Fruit fly (Drosophila melanogaster): ENCODE measurements around the gene CG6583.

CG6583 gene

DNA sequence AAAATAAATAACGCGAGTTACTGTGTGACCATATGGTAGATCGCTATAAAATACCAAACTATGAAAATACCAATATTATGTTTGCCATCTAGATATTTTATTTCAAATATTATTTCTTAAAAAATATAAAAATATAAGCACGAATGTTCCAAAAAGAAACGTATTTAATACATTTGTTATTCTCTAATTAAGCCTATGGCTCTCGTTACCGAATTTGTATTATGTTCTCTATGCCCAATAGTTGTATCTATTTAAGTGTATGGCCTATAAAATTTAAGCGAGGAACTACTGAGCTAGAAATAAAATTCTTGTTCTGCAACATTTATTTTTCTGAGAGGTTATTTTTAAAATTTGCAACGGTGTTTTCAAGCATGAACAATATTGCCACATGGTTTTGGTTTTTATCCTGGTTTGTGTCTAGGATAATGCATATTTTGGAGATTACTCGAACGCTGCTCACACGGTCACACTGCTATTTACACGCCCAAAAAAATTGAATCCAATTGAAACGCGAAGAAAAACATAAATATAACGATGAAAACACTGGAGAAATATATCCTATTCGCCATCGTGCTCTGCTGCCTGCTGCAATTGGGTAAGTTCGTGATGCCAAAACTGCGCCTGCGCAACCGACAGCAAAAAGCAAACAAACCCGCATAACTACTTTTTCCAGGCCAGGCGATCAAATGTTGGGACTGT lies at the start of gene CG6583, which contains the start of gene crok:
Gene CG6583 (minus strand): TSS at position 51 of the 699 bp plus-strand sequence.
Gene crok (plus strand): TSS at position 446 of the 699 bp plus-strand sequence.
- TF ChIP-seq noc (tag; optimal IDR thresholded peaks at IDR 0.05) = no peak

DNA sequence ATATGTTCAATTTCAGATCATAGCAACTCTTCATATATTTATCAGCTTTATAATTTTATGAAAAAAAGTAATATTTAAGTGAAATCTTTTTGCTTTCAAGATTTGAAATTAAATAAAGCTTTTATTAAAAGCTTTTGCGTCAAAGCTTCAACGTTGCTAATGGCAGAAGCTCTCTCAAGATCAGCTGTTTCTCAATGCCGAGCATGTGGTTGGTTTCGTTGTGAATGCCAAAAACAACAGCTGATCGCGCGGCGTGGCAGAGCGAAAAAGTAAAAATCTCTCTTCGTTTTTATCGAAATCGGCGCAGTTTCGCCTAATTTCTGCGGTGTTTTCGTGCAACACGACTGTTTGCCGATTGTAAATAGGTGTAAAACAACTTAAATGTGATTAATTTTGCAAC lies 35.2 kb upstream of the CG6583 start, which contains the start of gene CG31759:
Gene CG31759 (plus strand): TSS at position 161 of the 400 bp plus-strand sequence.
- TF ChIP-seq noc (tag; optimal IDR thresholded peaks at IDR 0.05) = no peak

DNA sequence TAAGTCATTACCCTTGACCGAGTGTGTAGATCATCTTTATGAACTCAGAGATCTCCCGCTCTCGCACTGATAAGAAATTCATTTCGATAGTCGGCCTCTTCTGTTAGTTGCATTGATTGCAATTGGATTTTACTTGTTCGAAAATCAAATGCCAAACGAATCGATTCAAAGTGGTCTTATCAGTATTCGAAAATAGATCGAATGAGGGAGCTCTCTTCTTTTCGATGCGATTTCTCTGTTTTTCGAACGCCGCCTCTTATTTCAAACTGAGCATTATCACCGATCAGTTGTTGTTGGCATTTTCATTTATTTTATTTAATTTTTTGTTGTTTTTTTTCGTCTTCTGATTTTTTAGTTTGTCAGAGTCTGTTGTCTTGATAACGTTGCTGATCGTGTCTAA lies 28.6 kb upstream of the CG6583 start:
- TF ChIP-seq noc (tag; optimal IDR thresholded peaks at IDR 0.05) = no peak

DNA sequence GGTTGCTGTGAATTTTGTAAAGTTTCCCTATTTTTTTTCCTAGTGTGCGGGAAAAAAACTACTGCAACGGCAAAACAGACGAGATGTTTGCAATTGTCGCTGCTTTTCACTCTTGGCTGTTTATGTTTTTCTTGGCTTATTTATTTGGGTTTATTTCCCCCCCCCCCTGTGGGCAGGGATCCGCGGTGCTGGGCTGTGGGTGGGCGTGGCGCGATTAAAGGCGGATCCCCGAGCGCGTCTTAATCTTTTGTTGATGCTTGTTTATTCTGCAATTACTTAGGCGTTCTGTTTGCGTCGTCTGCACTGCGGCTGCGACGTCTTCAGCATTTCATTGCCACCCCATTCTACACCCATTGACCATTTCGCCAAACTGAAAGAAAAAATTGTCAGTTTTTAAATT lies 22.5 kb upstream of the CG6583 start:
- no peak for TF ChIP-seq noc (tag; optimal IDR thresholded peaks at IDR 0.05)

DNA sequence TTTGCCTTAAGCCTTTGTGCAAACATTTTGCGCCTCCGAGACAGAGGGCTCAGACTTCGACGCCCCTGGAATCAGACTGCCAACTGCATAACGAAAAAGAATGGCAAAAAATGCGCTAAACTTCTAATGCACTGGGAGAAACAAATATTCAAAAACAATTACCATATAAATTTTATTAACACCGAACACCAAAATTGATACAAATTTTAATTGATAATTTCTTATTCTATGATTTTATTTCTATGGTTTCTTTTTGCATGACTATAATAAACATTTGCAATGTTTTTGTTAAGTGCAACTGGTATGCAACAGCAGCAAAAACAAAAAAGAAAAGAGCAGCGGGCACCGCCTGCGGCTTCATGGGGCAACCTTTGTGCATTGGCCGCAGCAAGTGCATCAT lies 20.6 kb upstream of the CG6583 start:
- no peak for TF ChIP-seq noc (tag; optimal IDR thresholded peaks at IDR 0.05)

DNA sequence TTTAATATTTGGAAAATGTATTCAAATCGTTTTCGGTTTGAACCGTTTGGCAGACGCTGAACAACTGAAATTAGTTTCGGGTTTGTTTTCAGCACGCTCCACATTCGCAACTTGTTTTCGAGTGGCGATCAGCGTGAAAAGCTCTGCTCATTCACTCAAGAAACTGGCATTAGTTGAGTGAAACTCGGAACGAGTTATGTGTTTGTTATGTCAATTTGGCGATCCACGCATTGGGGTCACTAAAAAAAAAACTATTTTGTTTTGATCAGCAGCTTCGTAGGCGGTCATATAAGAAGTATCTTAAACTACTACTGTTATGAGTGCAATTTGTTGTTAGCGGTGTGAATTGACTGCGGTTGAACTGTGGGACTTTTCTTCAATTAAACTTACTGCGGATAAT lies 5.2 kb upstream of the CG6583 start, which contains the start of gene atilla:
Gene atilla (minus strand): TSS at position 266 of the 400 bp plus-strand sequence.
- no peak for TF ChIP-seq noc (tag; optimal IDR thresholded peaks at IDR 0.05)

DNA sequence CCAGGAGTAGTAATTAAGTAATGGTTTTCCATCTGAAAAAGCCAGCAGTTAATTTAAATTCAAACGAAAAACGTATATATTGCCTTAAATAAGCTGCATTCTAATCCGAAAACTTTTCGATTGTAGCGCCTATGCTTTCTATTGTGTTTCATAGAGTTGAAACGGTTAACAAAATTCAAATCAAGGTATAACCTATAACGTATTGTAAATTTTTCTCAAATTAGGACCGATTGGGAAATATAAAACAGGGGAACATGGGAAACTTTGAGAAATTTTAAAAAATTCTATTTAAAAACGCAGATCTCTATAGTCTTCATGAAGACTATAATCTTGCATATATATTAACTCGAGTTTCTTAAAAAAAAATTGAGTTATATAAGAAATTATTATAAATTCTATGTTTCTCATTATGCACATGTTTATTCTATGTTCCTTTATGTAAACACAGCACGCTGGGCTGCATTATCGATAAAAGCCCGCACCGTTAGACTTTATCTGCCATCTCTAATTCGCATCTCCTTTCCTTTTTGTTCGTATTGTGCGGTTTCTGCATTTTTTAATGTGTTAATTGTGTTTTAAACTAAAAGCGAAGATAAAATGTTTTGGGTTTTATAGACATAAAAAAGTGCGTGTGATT lies 2.2 kb upstream of the CG6583 start, which contains the start of gene bru1:
Gene bru1 (plus strand): TSS at position 512 of the 637 bp plus-strand sequence.
- no peak for TF ChIP-seq noc (tag; optimal IDR thresholded peaks at IDR 0.05)

DNA sequence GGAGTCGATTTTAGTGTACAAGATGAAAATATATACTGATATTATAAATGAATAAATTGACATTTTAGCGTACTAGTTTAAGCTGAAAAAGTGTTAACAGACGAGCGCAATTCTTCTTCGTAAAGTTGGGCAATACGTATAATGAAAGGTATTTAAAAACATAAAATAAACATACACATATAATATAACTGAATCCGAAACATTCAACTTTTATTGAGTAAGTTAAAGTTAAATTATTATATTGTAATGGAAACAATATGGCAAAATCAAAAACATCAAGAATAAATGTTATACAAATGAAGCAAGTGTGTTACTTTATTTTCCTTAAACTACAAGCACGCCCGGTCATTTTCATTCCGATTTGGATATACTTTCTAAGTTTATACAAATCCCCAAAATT lies 2.1 kb downstream of the CG6583 start, which contains the start of gene CG17217:
Gene CG17217 (plus strand): TSS at position 301 of the 400 bp plus-strand sequence.
- TF ChIP-seq noc (tag; optimal IDR thresholded peaks at IDR 0.05) = no peak

DNA sequence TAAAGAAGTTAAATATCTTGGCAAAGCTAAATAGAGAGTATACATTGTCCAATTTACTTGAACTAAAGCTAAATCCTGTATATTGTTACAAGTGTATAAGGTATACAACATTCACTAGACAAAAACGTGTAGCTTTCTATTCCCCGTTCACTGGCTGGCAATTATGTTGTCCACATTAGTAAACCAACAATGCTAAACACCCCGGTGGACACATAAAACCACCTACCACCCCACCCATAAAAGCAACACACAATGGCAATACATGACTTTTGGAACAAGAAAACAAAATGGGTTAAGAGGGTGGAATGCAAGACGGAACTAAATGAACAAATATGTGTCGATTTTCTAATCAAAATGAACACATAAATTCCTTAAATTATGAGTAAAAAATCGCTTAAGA lies 8.4 kb downstream of the CG6583 start, which contains the start of gene ZnT33D:
Gene ZnT33D (plus strand): TSS at position 301 of the 400 bp plus-strand sequence.
- TF ChIP-seq noc (tag; optimal IDR thresholded peaks at IDR 0.05) = no peak

DNA sequence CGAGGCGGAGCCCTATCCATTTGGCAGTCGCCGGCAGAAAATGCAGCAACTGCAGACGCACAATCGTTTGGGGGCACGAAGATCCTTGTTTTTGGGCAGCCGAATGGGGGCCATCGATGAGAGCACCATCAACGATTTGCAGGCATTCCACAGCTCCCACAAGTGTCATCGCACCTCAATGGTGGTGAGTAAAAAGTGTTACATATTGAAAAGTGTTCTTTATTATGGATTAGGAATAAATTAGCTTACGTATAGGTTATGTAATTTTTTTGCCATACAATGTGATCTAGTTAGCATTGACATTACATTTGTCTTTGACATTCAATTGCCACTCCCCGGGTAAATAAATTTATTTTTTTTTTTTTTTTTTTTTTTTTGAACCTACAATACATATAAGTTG lies 10.9 kb downstream of the CG6583 start, which contains the start of gene CG31861:
Gene CG31861 (plus strand): TSS at position 301 of the 400 bp plus-strand sequence.
- no peak for TF ChIP-seq noc (tag; optimal IDR thresholded peaks at IDR 0.05)

DNA sequence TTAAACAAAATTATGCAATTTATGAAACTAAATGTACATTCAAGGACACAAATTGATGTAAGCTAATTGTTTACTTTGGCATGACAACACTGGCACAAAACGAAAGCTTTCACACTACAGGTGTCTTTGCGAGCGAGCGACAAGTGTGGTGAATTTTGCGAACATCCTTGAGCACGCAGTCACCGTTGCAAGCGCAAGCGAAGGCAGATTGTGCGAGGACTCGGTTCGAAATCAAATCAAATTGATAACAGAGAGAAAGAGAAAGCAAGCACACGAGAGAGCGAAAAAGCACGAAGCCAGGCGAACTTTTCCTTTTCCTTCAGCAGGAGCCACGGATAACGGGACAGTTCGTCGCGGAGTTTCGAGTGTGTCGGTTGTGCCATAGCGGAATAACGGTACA lies 29.9 kb downstream of the CG6583 start, which contains the start of gene CG31760:
Gene CG31760 (plus strand): TSS at position 342 of the 400 bp plus-strand sequence.
- no peak for TF ChIP-seq noc (tag; optimal IDR thresholded peaks at IDR 0.05)

DNA sequence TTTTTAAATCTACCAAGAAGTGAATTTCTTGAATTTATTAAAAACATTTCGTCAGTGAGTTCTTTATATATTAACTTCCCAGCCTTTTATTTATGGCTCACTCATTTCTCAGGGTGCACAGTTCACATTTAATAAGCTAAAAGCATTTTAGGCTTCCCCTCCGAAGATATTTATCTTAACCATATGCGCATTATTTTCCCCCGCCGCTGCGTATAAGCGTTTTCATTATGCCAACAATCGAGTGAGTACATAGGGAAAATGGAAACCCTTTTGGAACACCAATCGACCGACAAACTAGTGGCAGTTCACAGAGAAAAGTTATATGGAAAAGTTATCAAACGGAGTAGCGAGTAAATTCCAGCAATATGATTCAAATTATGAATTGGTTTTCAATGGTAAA lies 34.7 kb downstream of the CG6583 start, which contains the start of gene Gr33a:
Gene Gr33a (plus strand): TSS at position 301 of the 400 bp plus-strand sequence.
- no peak for TF ChIP-seq noc (tag; optimal IDR thresholded peaks at IDR 0.05)

DNA sequence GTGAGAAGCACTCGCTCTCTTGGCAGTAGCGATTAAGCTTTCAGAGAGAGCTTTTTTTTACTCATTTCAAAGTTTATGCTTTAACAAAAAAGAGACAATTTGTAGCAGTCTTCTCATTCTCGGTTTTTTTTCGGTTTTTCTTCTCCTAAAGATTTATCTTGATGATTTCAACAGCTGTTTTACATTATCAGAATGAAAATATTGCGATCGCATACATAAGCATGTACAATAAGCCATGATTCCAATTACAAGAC lies 38.3 kb downstream of the CG6583 start:
- no peak for TF ChIP-seq noc (tag; optimal IDR thresholded peaks at IDR 0.05)

DNA sequence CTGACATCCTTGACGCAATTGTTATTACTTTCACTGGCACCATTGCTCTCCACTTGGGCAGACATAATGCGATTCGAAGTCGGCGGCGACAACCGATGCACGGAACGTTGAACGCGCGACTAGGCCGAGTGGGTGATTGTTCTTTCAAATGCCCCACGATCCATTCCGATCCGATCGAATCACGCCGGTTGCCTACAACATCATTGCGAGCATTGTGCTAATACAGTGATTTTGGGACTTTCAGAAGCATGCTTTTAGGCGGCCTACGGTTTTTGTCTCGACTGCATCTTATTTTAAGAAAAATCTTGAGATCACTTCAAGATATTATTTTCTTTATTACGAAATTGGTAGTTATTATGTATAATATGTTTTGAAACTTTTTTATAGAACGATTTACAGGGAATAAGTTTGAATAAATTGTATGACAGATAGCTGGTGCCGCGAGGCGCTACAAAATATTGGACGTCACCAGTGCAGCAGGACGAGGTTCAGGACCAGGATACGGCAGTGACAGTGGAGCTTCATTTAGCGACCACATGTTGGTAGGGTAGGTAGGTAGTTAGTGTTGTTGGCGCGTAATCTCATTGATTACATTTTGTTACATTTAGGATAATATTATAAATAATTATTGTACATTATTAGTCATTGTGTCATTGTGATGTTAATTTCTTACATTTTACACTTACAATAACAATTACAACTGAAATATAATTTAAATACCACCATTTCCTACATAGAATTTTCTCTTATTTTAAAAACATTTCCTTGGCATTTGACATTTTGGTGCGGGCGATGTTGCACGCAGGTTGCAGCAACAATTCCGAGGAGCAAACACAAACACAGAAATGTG lies 38.9 kb downstream of the CG6583 start, which contains the start of gene rho-6:
Gene rho-6 (minus strand): TSS at position 137 of the 850 bp plus-strand sequence.
- TF ChIP-seq noc (tag; optimal IDR thresholded peaks at IDR 0.05) = no peak

Measured in whole organism, larva.